Worm (Caenorhabditis elegans): ENCODE measurements around the gene exo-1.

ce11 chrIII:13427817-13428216 is 4.5 kb downstream of the exo-1 start:
- TF ChIP-seq nhr-76 (tag; optimal IDR thresholded peaks at IDR 0.05): no peak
- TF ChIP-seq snpc-4 (tag; optimal IDR thresholded peaks at IDR 0.05): no peak
- TF ChIP-seq nhr-25 (tag; optimal IDR thresholded peaks at IDR 0.05; ENCODE audit: borderline replicate concordance, insufficient read depth): no peak
- TF ChIP-seq lin-15B (tag; optimal IDR thresholded peaks at IDR 0.05): no peak
- TF ChIP-seq daf-19 (GFP tag; conservative IDR thresholded peaks at IDR 0.05): no peak
- TF ChIP-seq nhr-237 (tag; optimal IDR thresholded peaks at IDR 0.05): no peak
- TF ChIP-seq ceh-44 (GFP tag; IDR thresholded peaks at IDR 0.05): no peak
- TF ChIP-seq aly-2 (tag; optimal IDR thresholded peaks at IDR 0.05): no peak
- TF ChIP-seq ceh-28 (tag; optimal IDR thresholded peaks at IDR 0.05): no peak
- TF ChIP-seq ztf-11 (tag; optimal IDR thresholded peaks at IDR 0.05): no peak
- TF ChIP-seq ceh-32 (tag; optimal IDR thresholded peaks at IDR 0.05; ENCODE audit: poor library complexity): no peak

Data from whole organism, L4 larva.